Worm (Caenorhabditis elegans) whole organism, L4/young adult: ENCODE data around the gene oac-31.

Experiments
- W03F9.2 ChIP-seq: fragments of 150-350 bp; optimal IDR thresholded peaks from 2 replicates; lab custom pipeline; 2014; ENCODE audit warnings: missing biosample characterization, missing genetic modification characterization
- dao-5 ChIP-seq: sonication (generic microtip); optimal IDR thresholded peaks from 2 replicates; lab custom pipeline; 2016; ENCODE audit warnings: missing genotype, missing genetic modification characterization, moderate library complexity, missing compliant biosample characterization
- him-1 ChIP-seq: sonication (generic microtip); optimal IDR thresholded peaks from 2 replicates; lab custom pipeline; 2016; ENCODE audit warnings: missing genotype, missing genetic modification reagents, missing genetic modification characterization, missing compliant biosample characterization

The oac-31 gene

ce11 chrV:1566776-1567175 is 25.1 kb upstream of the oac-31 start, which contains the start of gene cdc-25.2:
TSS of gene cdc-25.2 (plus strand) at chrV:1567076.
- TF ChIP-seq W03F9.2 (no peak), him-1 (tag; lab: Kevin White, UChicago) (no peak), dao-5 (tag; lab: Kevin White, UChicago) (no peak)

- TF ChIP-seq dao-5 (tag; lab: Kevin White, UChicago) (no peak), W03F9.2 (no peak), him-1 (tag; lab: Kevin White, UChicago) (no peak)
Measured at ce11 chrV:1558113-1558512, 16.4 kb upstream of the oac-31 start.

- no peak for TF ChIP-seq dao-5 (tag; lab: Kevin White, UChicago)
- TF ChIP-seq him-1 (tag; lab: Kevin White, UChicago): no peak
- TF ChIP-seq W03F9.2: no peak
Measured at ce11 chrV:1555072-1555471, 13.4 kb upstream of the oac-31 start.

ce11 chrV:1553004-1553403 is 11.3 kb upstream of the oac-31 start, which contains the start of gene srsx-8:
TSS of gene srsx-8 (minus strand) at chrV:1553104.
- TF ChIP-seq dao-5 (tag; lab: Kevin White, UChicago) (no peak), him-1 (tag; lab: Kevin White, UChicago) (no peak), W03F9.2 (no peak)

- TF ChIP-seq dao-5 (tag; lab: Kevin White, UChicago) (no peak), W03F9.2 (no peak), him-1 (tag; lab: Kevin White, UChicago) (no peak)
Measured at ce11 chrV:1551143-1551542, 9.5 kb upstream of the oac-31 start.

- no peak for TF ChIP-seq him-1 (tag; lab: Kevin White, UChicago)
Measured at ce11 chrV:1550697-1551096, 9.0 kb upstream of the oac-31 start.

- TF ChIP-seq W03F9.2: no peak
- TF ChIP-seq dao-5 (tag; lab: Kevin White, UChicago): no peak
- no peak for TF ChIP-seq him-1 (tag; lab: Kevin White, UChicago)
Measured at ce11 chrV:1547843-1548242, 6.2 kb upstream of the oac-31 start, which contains the start of gene F52F10.2. TSS of gene F52F10.2 (plus strand) at chrV:1548143.

ce11 chrV:1545694-1546093 is 4.0 kb upstream of the oac-31 start, which contains the start of gene oac-32:
TSS of gene oac-32 (minus strand) at chrV:1545783.
- TF ChIP-seq him-1 (tag; lab: Kevin White, UChicago) (no peak), W03F9.2 (no peak), dao-5 (tag; lab: Kevin White, UChicago) (no peak)

ce11 chrV:1540249-1540648 is 1.4 kb downstream of the oac-31 start:
- TF ChIP-seq W03F9.2 (no peak), dao-5 (tag; lab: Kevin White, UChicago) (no peak), him-1 (tag; lab: Kevin White, UChicago) (no peak)

ce11 chrV:1538842-1539241 is 2.8 kb downstream of the oac-31 start:
- no peak for TF ChIP-seq dao-5 (tag; lab: Kevin White, UChicago)
- TF ChIP-seq him-1 (tag; lab: Kevin White, UChicago): no peak
- TF ChIP-seq W03F9.2: no peak

ce11 chrV:1536979-1537378 is 4.7 kb downstream of the oac-31 start, which contains the start of gene K02H11.9:
TSS of gene K02H11.9 (minus strand) at chrV:1537079.
- no peak for TF ChIP-seq dao-5 (tag; lab: Kevin White, UChicago)
- TF ChIP-seq W03F9.2: no peak
- TF ChIP-seq him-1 (tag; lab: Kevin White, UChicago): no peak

- TF ChIP-seq him-1 (tag; lab: Kevin White, UChicago) (no peak), W03F9.2 (no peak), dao-5 (tag; lab: Kevin White, UChicago) (no peak)
Measured at ce11 chrV:1534315-1534714, 7.4 kb downstream of the oac-31 start, which contains the start of gene trx-5. TSS of gene trx-5 (minus strand) at chrV:1534415.

- TF ChIP-seq dao-5 (tag; lab: Kevin White, UChicago) (no peak), him-1 (tag; lab: Kevin White, UChicago) (no peak), W03F9.2 (no peak)
Measured at ce11 chrV:1532455-1532854, 9.2 kb downstream of the oac-31 start.

ce11 chrV:1531159-1531558 is 10.5 kb downstream of the oac-31 start, which contains the start of gene K02H11.4:
TSS of gene K02H11.4 (minus strand) at chrV:1531259.
- TF ChIP-seq him-1 (tag; lab: Kevin White, UChicago) (no peak), W03F9.2 (no peak), dao-5 (tag; lab: Kevin White, UChicago) (no peak)

ce11 chrV:1527985-1528384 is 13.7 kb downstream of the oac-31 start, which contains the start of gene str-236:
TSS of gene str-236 (minus strand) at chrV:1528085.
- TF ChIP-seq W03F9.2: no peak
- no peak for TF ChIP-seq him-1 (tag; lab: Kevin White, UChicago)
- TF ChIP-seq dao-5 (tag; lab: Kevin White, UChicago): no peak
